Worm (Caenorhabditis elegans) whole organism, young adult: ENCODE data around the gene her-1.
A peak's percentile ranks its signal among the peaks of the same experiment; 100 is the strongest.

Experiments
- C06A6.2 ChIP-seq: fragments of 200-800 bp; sonication (Bioruptor generic); conservative IDR thresholded peaks from 2 replicates; pipeline ENCODE4 v1.3.6; 2022; ENCODE audit warnings: missing genetic modification characterization, missing compliant biosample characterization
- aptf-3 ChIP-seq: fragments of 200-800 bp; sonication (Bioruptor generic); IDR thresholded peaks from 2 replicates; pipeline ENCODE4 v1.3.6; 2022; ENCODE audit warnings: missing genetic modification characterization, missing compliant biosample characterization
- attf-5 ChIP-seq: fragments of 200-800 bp; sonication (Bioruptor generic); optimal IDR thresholded peaks from 2 replicates; lab custom pipeline; 2018; ENCODE audit warnings: mild to moderate bottlenecking, missing genetic modification characterization, missing compliant biosample characterization
- ceh-27 ChIP-seq: fragments of 200-800 bp; sonication (Bioruptor generic); optimal IDR thresholded peaks from 2 replicates; lab custom pipeline; 2018; ENCODE audit warnings: mild to moderate bottlenecking, missing genetic modification characterization, moderate library complexity, missing compliant biosample characterization
- die-1 ChIP-seq: sonication (generic microtip); optimal IDR thresholded peaks from 2 replicates; lab custom pipeline; 2016; ENCODE audit warnings: missing genotype, mild to moderate bottlenecking, missing genetic modification characterization, missing compliant biosample characterization
- dpl-1 ChIP-seq: fragments of 150-350 bp; optimal IDR thresholded peaks from 2 replicates; lab custom pipeline; 2014; ENCODE audit warnings: missing biosample characterization, missing genetic modification reagents, missing genetic modification characterization
- hmg-1.2 ChIP-seq: fragments of 200-800 bp; sonication (Bioruptor generic); IDR thresholded peaks from 2 replicates; pipeline ENCODE4 v1.3.6; 2022; ENCODE audit warnings: missing genetic modification reagents, missing genetic modification characterization, missing compliant biosample characterization
- hmg-20 ChIP-seq: fragments of 200-800 bp; sonication (Bioruptor generic); IDR thresholded peaks from 2 replicates; pipeline ENCODE4 v1.3.6; 2022; ENCODE audit warnings: missing genetic modification reagents, missing genetic modification characterization, missing compliant biosample characterization
- let-526 ChIP-seq: fragments of 200-800 bp; sonication (Bioruptor generic); IDR thresholded peaks from 2 replicates; pipeline ENCODE4 v1.3.6; 2022; ENCODE audit warnings: missing genetic modification reagents, missing genetic modification characterization, missing compliant biosample characterization
- lin-26 ChIP-seq: fragments of 200-800 bp; sonication (Bioruptor generic); IDR thresholded peaks from 2 replicates; pipeline ENCODE4 v1.3.6; 2022; ENCODE audit warnings: missing genetic modification reagents, missing genetic modification characterization, missing compliant biosample characterization
- lin-40 ChIP-seq: sonication (generic microtip); optimal IDR thresholded peaks from 2 replicates; lab custom pipeline; 2016; ENCODE audit warnings: missing genetic modification characterization, mild to moderate bottlenecking, missing compliant biosample characterization, missing genotype, missing genetic modification reagents
- lsl-1 ChIP-seq: fragments of 200-800 bp; sonication (Bioruptor generic); optimal IDR thresholded peaks from 2 replicates; lab custom pipeline; 2018; ENCODE audit warnings: mild to moderate bottlenecking, missing genetic modification characterization, moderate library complexity, missing compliant biosample characterization
- madf-8 ChIP-seq: fragments of 200-800 bp; sonication (Bioruptor generic); conservative IDR thresholded peaks from 2 replicates; pipeline ENCODE4 v1.3.6; 2022; ENCODE audit warnings: missing genetic modification reagents, missing genetic modification characterization, missing compliant biosample characterization
- mcd-1 ChIP-seq: fragments of 200-800 bp; sonication (Bioruptor generic); IDR thresholded peaks from 2 replicates; pipeline ENCODE4 v1.3.6; 2022; ENCODE audit warnings: missing genetic modification reagents, missing genetic modification characterization, missing compliant biosample characterization
- nfya-1 ChIP-seq: sonication (generic microtip); optimal IDR thresholded peaks from 2 replicates; lab custom pipeline; 2017; ENCODE audit warnings: antibody characterized with exemption, missing compliant biosample characterization, missing genetic modification characterization, borderline replicate concordance; ENCODE audit not compliant: insufficient read depth
- nhr-80 ChIP-seq: sonication (generic microtip); optimal IDR thresholded peaks from 2 replicates; lab custom pipeline; 2016; ENCODE audit warnings: missing genetic modification characterization, missing compliant biosample characterization
- pbrm-1 ChIP-seq: fragments of 200-800 bp; sonication (Bioruptor generic); IDR thresholded peaks from 2 replicates; pipeline ENCODE4 v1.3.6; 2022; ENCODE audit warnings: missing genetic modification reagents, missing genetic modification characterization, missing compliant biosample characterization
- pha-4 ChIP-seq: fragments of 150-350 bp; sonication (generic microtip); optimal IDR thresholded peaks from 2 replicates; lab custom pipeline; 2014; ENCODE audit warnings: missing biosample characterization, missing genetic modification reagents, missing genetic modification characterization
- snpc-3.4 ChIP-seq: sonication (generic microtip); optimal IDR thresholded peaks from 2 replicates; lab custom pipeline; 2017; ENCODE audit warnings: missing genetic modification characterization, mild to moderate bottlenecking, missing compliant biosample characterization, antibody characterized with exemption, moderate library complexity, missing genotype, missing genetic modification reagents
- xnd-1 ChIP-seq: sonication (generic microtip); optimal IDR thresholded peaks from 2 replicates; lab custom pipeline; 2016; ENCODE audit warnings: missing genotype, missing genetic modification reagents, missing genetic modification characterization, missing compliant biosample characterization
- zim-3 ChIP-seq: sonication (generic microtip); optimal IDR thresholded peaks from 2 replicates; lab custom pipeline; 2017; ENCODE audit warnings: mild to moderate bottlenecking, missing genetic modification characterization, moderate library complexity, missing compliant biosample characterization

her-1 gene

ce11 chrV:9738077-9738705 lies 41.4 kb downstream of the her-1 start:
- TF ChIP-seq nhr-80 (tag; lab: Kevin White, UChicago) (peak; percentile 48), madf-8 (GFP tag; lab: Robert Waterston, UW) (no peak)

- TF ChIP-seq C06A6.2 (GFP tag; lab: Robert Waterston, UW), result no peak
- TF ChIP-seq snpc-3.4 (tag; lab: Kevin White, UChicago), result no peak
- TF ChIP-seq lsl-1 (GFP tag; lab: Kevin White, UChicago), result no peak
- no peak for TF ChIP-seq attf-5 (GFP tag; lab: Kevin White, UChicago)
- TF ChIP-seq lin-26, result no peak
- TF ChIP-seq xnd-1 (tag; lab: Kevin White, UChicago), result no peak
- no peak for TF ChIP-seq nfya-1
- no peak for TF ChIP-seq dpl-1 (GFP tag; lab: Kevin White, UChicago)
- TF ChIP-seq aptf-3, result no peak
- TF ChIP-seq, all 124 proteins: peak for 0
These were observed 42.6 kb downstream of the her-1 start, which contains the start of gene marc-1 for ce11 chrV:9739402-9739801. Gene marc-1, plus strand, starts transcription at chrV:9739702.

ce11 chrV:9740858-9741257 lies 44.0 kb downstream of the her-1 start, which contains the start of gene sta-2:
Gene sta-2, plus strand, starts transcription at chrV:9741206.
- TF ChIP-seq nfya-1 (no peak), lin-40 (tag; lab: Kevin White, UChicago) (peak; percentile 27), pbrm-1 (GFP tag; lab: Robert Waterston, UW) (no peak)
- TF ChIP-seq, all 124 proteins: peak for 1

- TF ChIP-seq ceh-27 (GFP tag; lab: Kevin White, UChicago), result no peak
- TF ChIP-seq zim-3 (tag; lab: Kevin White, UChicago), result peak; percentile 17
- TF ChIP-seq, all 124 proteins: peak for 1
These were observed 48.1 kb downstream of the her-1 start, which contains the start of gene F58E6.13 for ce11 chrV:9744934-9745333. Gene F58E6.13, plus strand, starts transcription at chrV:9745234.

ce11 chrV:9750308-9750707 lies 53.5 kb downstream of the her-1 start, which contains the start of gene F58E6.4:
Gene F58E6.4, minus strand, starts transcription at chrV:9750408.
- TF ChIP-seq hmg-20 (GFP tag; lab: Robert Waterston, UW) (no peak), hmg-1.2 (no peak), let-526 (GFP tag; lab: Robert Waterston, UW) (no peak), mcd-1 (GFP tag; lab: Robert Waterston, UW) (no peak), die-1 (tag; lab: Kevin White, UChicago) (no peak), pha-4 (tag; lab: Kevin White, UChicago) (no peak)
